Worm (Caenorhabditis elegans) whole organism, L1 larva: ENCODE measurements around the gene K12B6.9.

Experiments used
- C04F5.9 ChIP-seq: sonication (generic microtip); optimal IDR thresholded peaks from 2 replicates; lab custom pipeline; 2016; ENCODE audit warnings: missing genetic modification characterization, missing compliant biosample characterization
- alr-1 ChIP-seq: fragments of 200-800 bp; sonication (Bioruptor generic); optimal IDR thresholded peaks from 2 replicates; lab custom pipeline; 2018; ENCODE audit warnings: borderline replicate concordance, mild to moderate bottlenecking, missing genetic modification characterization, missing compliant biosample characterization
- ama-1 ChIP-seq: fragments of 150-350 bp; optimal IDR thresholded peaks from 2 replicates; lab custom pipeline; 2014
- ceh-63 ChIP-seq: fragments of 200-800 bp; sonication (Bioruptor generic); optimal IDR thresholded peaks from 2 replicates; lab custom pipeline; 2018; ENCODE audit warnings: mild to moderate bottlenecking, missing genetic modification characterization, missing compliant biosample characterization
- ceh-88 ChIP-seq: fragments of 200-800 bp; sonication (Bioruptor generic); IDR thresholded peaks from 2 replicates; pipeline ENCODE4 v1.3.6; 2022; ENCODE audit warnings: missing genetic modification characterization, missing compliant biosample characterization
- ceh-90 ChIP-seq: sonication (generic microtip); optimal IDR thresholded peaks from 2 replicates; lab custom pipeline; 2016; ENCODE audit warnings: missing genetic modification characterization, missing compliant biosample characterization
- ces-1 ChIP-seq: fragments of 150-350 bp; optimal IDR thresholded peaks from 2 replicates; lab custom pipeline; 2014; ENCODE audit warnings: missing biosample characterization, missing genetic modification reagents, missing genetic modification characterization
- dsc-1 ChIP-seq: sonication (generic microtip); optimal IDR thresholded peaks from 2 replicates; lab custom pipeline; 2016; ENCODE audit warnings: mild to moderate bottlenecking, missing genetic modification characterization, missing compliant biosample characterization
- efl-1 ChIP-seq, 4 experiments: fragments of 150-350 bp; optimal IDR thresholded peaks in 3 of 4; peaks in 1 of 4; 1 replicate in 1 of 4; 2 replicates in 3 of 4; lab custom pipeline; 2014; ENCODE audit warnings: missing biosample characterization in 2 of 4, missing genetic modification characterization in 2 of 4, missing genetic modification reagents in 2 of 4
- efl-3 ChIP-seq: fragments of 200-800 bp; sonication (Bioruptor generic); optimal IDR thresholded peaks from 2 replicates; lab custom pipeline; 2018; ENCODE audit warnings: mild to moderate bottlenecking, missing genetic modification characterization, missing compliant biosample characterization
- egl-13 ChIP-seq: sonication (generic microtip); optimal IDR thresholded peaks from 2 replicates; lab custom pipeline; 2016; ENCODE audit warnings: missing genotype, missing genetic modification reagents, missing genetic modification characterization, missing compliant biosample characterization
- egl-27 ChIP-seq, 2 experiments: fragments of 150-350 bp in 1 of 2; sonication (generic microtip); optimal IDR thresholded peaks; 3 replicates each; lab custom pipeline; 2017 to 2018; ENCODE audit warnings: missing biosample characterization in 2 of 2, missing genetic modification characterization in 2 of 2, missing genetic modification reagents in 2 of 2
- elt-2 ChIP-seq: sonication (generic microtip); optimal IDR thresholded peaks from 2 replicates; lab custom pipeline; 2016; ENCODE audit warnings: missing genetic modification characterization, mild to moderate bottlenecking, inconsistent platforms, missing compliant biosample characterization, missing genetic modification reagents
- ets-5 ChIP-seq: fragments of 200-800 bp; sonication (Bioruptor generic); IDR thresholded peaks from 2 replicates; pipeline ENCODE4 v1.3.6; 2022; ENCODE audit warnings: missing genetic modification characterization, missing compliant biosample characterization
- fkh-4 ChIP-seq: sonication (generic microtip); optimal IDR thresholded peaks from 2 replicates; lab custom pipeline; 2016; ENCODE audit warnings: missing compliant biosample characterization, missing genetic modification characterization, borderline replicate concordance
- grh-1 ChIP-seq: fragments of 200-800 bp; sonication (Bioruptor generic); IDR thresholded peaks from 2 replicates; pipeline ENCODE4 v1.3.6; 2022; ENCODE audit warnings: missing genetic modification reagents, missing genetic modification characterization, missing compliant biosample characterization
- hlh-17 ChIP-seq: fragments of 200-800 bp; sonication (Bioruptor generic); optimal IDR thresholded peaks from 2 replicates; lab custom pipeline; 2018; ENCODE audit warnings: missing genetic modification characterization, mild to moderate bottlenecking, missing compliant biosample characterization, moderate library complexity, borderline replicate concordance
- hpl-2 ChIP-seq: fragments of 150-350 bp; optimal IDR thresholded peaks from 2 replicates; lab custom pipeline; 2014; ENCODE audit warnings: missing biosample characterization, missing genetic modification reagents, missing genetic modification characterization
- isw-1 ChIP-seq: fragments of 200-800 bp; sonication (Bioruptor generic); IDR thresholded peaks from 2 replicates; pipeline ENCODE4 v1.3.6; 2022; ENCODE audit warnings: missing genetic modification characterization, missing compliant biosample characterization
- lin-13 ChIP-seq: fragments of 150-350 bp; optimal IDR thresholded peaks from 2 replicates; lab custom pipeline; 2014; ENCODE audit warnings: missing biosample characterization, missing genetic modification reagents, missing genetic modification characterization
- lin-35 ChIP-seq, 2 experiments: fragments of 150-350 bp; optimal IDR thresholded peaks; 2 replicates each; lab custom pipeline; 2014; ENCODE audit warnings: missing biosample characterization in 2 of 2, missing genetic modification characterization in 2 of 2, missing genetic modification reagents in 2 of 2
- lir-3 ChIP-seq: sonication (generic microtip); optimal IDR thresholded peaks from 2 replicates; lab custom pipeline; 2016; ENCODE audit warnings: mild to moderate bottlenecking, missing genetic modification characterization, moderate library complexity, missing compliant biosample characterization; ENCODE audit not compliant: poor library complexity
- lsy-2 ChIP-seq, 2 experiments: fragments of 150-350 bp; optimal IDR thresholded peaks; 2 replicates each; lab custom pipeline; 2014; ENCODE audit warnings: missing biosample characterization in 2 of 2, missing genetic modification characterization in 2 of 2
- mef-2 ChIP-seq: fragments of 150-350 bp; optimal IDR thresholded peaks from 2 replicates; lab custom pipeline; 2014; ENCODE audit warnings: missing biosample characterization, missing genetic modification characterization
- mep-1 ChIP-seq: fragments of 150-350 bp; optimal IDR thresholded peaks from 2 replicates; lab custom pipeline; 2014; ENCODE audit warnings: missing biosample characterization, missing genetic modification characterization
- nhr-19 ChIP-seq: fragments of 200-800 bp; sonication (Bioruptor generic); conservative IDR thresholded peaks from 2 replicates; pipeline ENCODE4 v1.3.6; 2022; ENCODE audit warnings: missing genetic modification characterization, missing compliant biosample characterization
- nhr-20 ChIP-seq: sonication (generic microtip); optimal IDR thresholded peaks from 2 replicates; lab custom pipeline; 2016; ENCODE audit warnings: mild to moderate bottlenecking, missing genetic modification characterization, missing compliant biosample characterization
- nhr-237 ChIP-seq: fragments of 150-350 bp; optimal IDR thresholded peaks from 2 replicates; lab custom pipeline; 2014; ENCODE audit warnings: missing biosample characterization, missing genetic modification characterization
- nhr-47 ChIP-seq: sonication (generic microtip); optimal IDR thresholded peaks from 2 replicates; lab custom pipeline; 2016; ENCODE audit warnings: mild to moderate bottlenecking, missing genetic modification characterization, moderate library complexity, missing compliant biosample characterization
- nhr-71 ChIP-seq: sonication (generic microtip); optimal IDR thresholded peaks from 2 replicates; lab custom pipeline; 2016; ENCODE audit warnings: mild to moderate bottlenecking, missing genetic modification characterization, moderate library complexity, missing compliant biosample characterization
- nhr-76 ChIP-seq: sonication (generic microtip); optimal IDR thresholded peaks from 2 replicates; lab custom pipeline; 2017; ENCODE audit warnings: missing biosample characterization, missing genetic modification characterization
- nhr-84 ChIP-seq: sonication (generic microtip); optimal IDR thresholded peaks from 2 replicates; lab custom pipeline; 2017; ENCODE audit warnings: missing biosample characterization, missing genetic modification characterization
- nhr-90 ChIP-seq: sonication (generic microtip); optimal IDR thresholded peaks from 2 replicates; lab custom pipeline; 2016; ENCODE audit warnings: mild to moderate bottlenecking, missing genetic modification characterization, missing compliant biosample characterization; ENCODE audit not compliant: poor library complexity
- pag-3 ChIP-seq: sonication (generic microtip); optimal IDR thresholded peaks from 2 replicates; lab custom pipeline; 2017; ENCODE audit warnings: missing genetic modification characterization, mild to moderate bottlenecking, missing compliant biosample characterization, antibody characterized with exemption, borderline replicate concordance; ENCODE audit not compliant: insufficient read depth
- pax-3 ChIP-seq: fragments of 200-800 bp; sonication (Bioruptor generic); optimal IDR thresholded peaks from 2 replicates; lab custom pipeline; 2018; ENCODE audit warnings: mild to moderate bottlenecking, missing genetic modification characterization, moderate library complexity, missing compliant biosample characterization
- rnt-1 ChIP-seq: sonication (generic microtip); optimal IDR thresholded peaks from 2 replicates; lab custom pipeline; 2016; ENCODE audit warnings: mild to moderate bottlenecking, missing genetic modification characterization, moderate library complexity, missing compliant biosample characterization
- skn-1 ChIP-seq: fragments of 150-350 bp; optimal IDR thresholded peaks from 2 replicates; lab custom pipeline; 2014; ENCODE audit warnings: missing biosample characterization, missing genetic modification characterization
- snu-23 ChIP-seq: sonication (generic microtip); optimal IDR thresholded peaks from 2 replicates; lab custom pipeline; 2016; ENCODE audit warnings: missing genetic modification characterization, missing compliant biosample characterization
- sox-4 ChIP-seq: sonication (generic microtip); optimal IDR thresholded peaks from 2 replicates; lab custom pipeline; 2016; ENCODE audit warnings: missing genetic modification characterization, missing compliant biosample characterization
- swsn-7 ChIP-seq: sonication (generic microtip); optimal IDR thresholded peaks from 2 replicates; lab custom pipeline; 2016; ENCODE audit warnings: missing genetic modification characterization, missing compliant biosample characterization
- unc-30 ChIP-seq: sonication (generic microtip); optimal IDR thresholded peaks from 2 replicates; lab custom pipeline; 2017; ENCODE audit warnings: missing biosample characterization, missing genetic modification characterization
- unc-62 ChIP-seq: fragments of 150-350 bp; optimal IDR thresholded peaks from 2 replicates; lab custom pipeline; 2014; ENCODE audit warnings: missing biosample characterization, missing genetic modification reagents, missing genetic modification characterization
- unc-98 ChIP-seq: fragments of 200-800 bp; sonication (Bioruptor generic); IDR thresholded peaks from 2 replicates; pipeline ENCODE4 v1.3.6; 2022; ENCODE audit warnings: missing genetic modification characterization, missing compliant biosample characterization
- vab-15 ChIP-seq: sonication (generic microtip); optimal IDR thresholded peaks from 2 replicates; lab custom pipeline; 2017; ENCODE audit warnings: missing genotype, mild to moderate bottlenecking, missing genetic modification characterization, missing compliant biosample characterization
- xbp-1 ChIP-seq: sonication (generic microtip); optimal IDR thresholded peaks from 2 replicates; lab custom pipeline; 2016; ENCODE audit warnings: missing genetic modification characterization, missing compliant biosample characterization
- ztf-11 ChIP-seq, 2 experiments: sonication (generic microtip); optimal IDR thresholded peaks; 2 replicates each; lab custom pipeline; 2016 to 2017; ENCODE audit warnings: missing genetic modification characterization in 2 of 2, missing biosample characterization in 1 of 2, missing compliant biosample characterization in 1 of 2
- ztf-4 ChIP-seq: fragments of 150-350 bp; optimal IDR thresholded peaks from 2 replicates; lab custom pipeline; 2014; ENCODE audit warnings: missing biosample characterization, missing genetic modification characterization

The K12B6.9 gene

DNA sequence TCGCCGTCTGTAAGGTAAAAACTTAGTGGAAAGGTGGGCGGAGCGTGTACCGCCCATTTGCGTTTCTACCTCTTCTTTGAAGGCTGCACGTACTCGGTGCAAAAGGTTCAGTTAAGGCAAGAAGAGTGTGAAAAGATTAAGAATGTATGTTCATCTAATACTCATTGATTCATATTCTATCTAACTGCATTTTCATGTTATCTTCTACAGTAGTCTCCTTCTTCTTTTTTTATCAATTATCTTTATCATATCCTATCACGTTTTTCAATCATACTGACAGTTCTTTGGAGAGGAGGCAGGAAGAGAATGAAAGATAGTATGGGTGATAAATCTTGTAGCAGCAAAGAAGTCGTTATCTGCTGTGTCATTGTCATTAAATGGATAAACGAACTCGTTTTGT lies 45.1 kb downstream of the K12B6.9 start (continued):
- TF ChIP-seq snu-23 (GFP tag; lab: Kevin White, UChicago) = peak; percentile 59
- TF ChIP-seq mef-2 (tag; lab: Kevin White, UChicago) = no peak
- TF ChIP-seq lin-13 (GFP tag; lab: Kevin White, UChicago) = peak; percentile 2
- no peak for TF ChIP-seq pax-3 (tag; lab: Kevin White, UChicago)
- TF ChIP-seq ceh-63 (GFP tag; lab: Kevin White, UChicago) = no peak
- TF ChIP-seq nhr-237 = no peak
- no peak for TF ChIP-seq dsc-1 (tag; lab: Kevin White, UChicago)
- no peak for TF ChIP-seq rnt-1
- TF ChIP-seq efl-1 (optimal IDR thresholded peaks at IDR 0.05; lab: Kevin White, UChicago) = peak in 1 of 2 experiments; percentile 7
- TF ChIP-seq efl-1 (GFP tag; optimal IDR thresholded peaks at IDR 0.05 in 1 of 2; lab: Kevin White, UChicago) = no peak
- no peak for TF ChIP-seq alr-1 (tag; lab: Kevin White, UChicago)
- peak; percentile 47; the same call in 1 of the 2 replicates for TF ChIP-seq grh-1 (GFP tag; lab: Robert Waterston, UW)
- no peak for TF ChIP-seq ama-1 (lab: Kevin White, UChicago)
- no peak for TF ChIP-seq skn-1 (tag; lab: Kevin White, UChicago)
- no peak for TF ChIP-seq unc-98 (GFP tag; lab: Robert Waterston, UW)
- peak in 1 of 2 experiments; percentile 61 for TF ChIP-seq egl-27 (tag; optimal IDR thresholded peaks at IDR 0.05; lab: Kevin White, UChicago)
- TF ChIP-seq efl-3 (GFP tag; lab: Kevin White, UChicago) = no peak
- peak; percentile 21 for TF ChIP-seq lir-3 (tag; lab: Kevin White, UChicago)
- no peak for TF ChIP-seq ceh-88 (GFP tag; lab: Robert Waterston, UW)

ce11 chrV:6246454-6246981 lies 45.9 kb downstream of the K12B6.9 start, which contains the start of gene dmd-7:
Gene dmd-7 (plus strand): TSS chrV:6246931.
- TF ChIP-seq elt-2 (tag; lab: Kevin White, UChicago) (peak; percentile 51), unc-98 (GFP tag; lab: Robert Waterston, UW) (no peak), snu-23 (GFP tag; lab: Kevin White, UChicago) (peak; percentile 95), pag-3 (tag; lab: Kevin White, UChicago) (no peak), egl-13 (peak; percentile 53), fkh-4 (tag; lab: Kevin White, UChicago) (no peak), sox-4 (tag; lab: Kevin White, UChicago) (peak; percentile 90), lsy-2 (tag; optimal IDR thresholded peaks at IDR 0.05; lab: Kevin White, UChicago) (peak; percentile 82 to 84), dsc-1 (tag; lab: Kevin White, UChicago) (peak; percentile 71), ztf-11 (tag; optimal IDR thresholded peaks at IDR 0.05; lab: Kevin White, UChicago) (peak in 1 of 2 experiments; percentile 48), nhr-19 (GFP tag; lab: Robert Waterston, UW) (peak; percentile 91), hpl-2 (GFP tag; lab: Kevin White, UChicago) (peak; percentile 18), ceh-88 (GFP tag; lab: Robert Waterston, UW) (peak; percentile 60; the same call in 1 of the 2 replicates), ceh-90 (no peak), hlh-17 (no peak), nhr-90 (tag; lab: Kevin White, UChicago) (peak; percentile 91), efl-1 (optimal IDR thresholded peaks at IDR 0.05; lab: Kevin White, UChicago) (peak; percentile 62 to 66), efl-1 (GFP tag; optimal IDR thresholded peaks at IDR 0.05 in 1 of 2; lab: Kevin White, UChicago) (peak; percentile 36 to 95), isw-1 (GFP tag; lab: Robert Waterston, UW) (peak; percentile 61), mep-1 (tag; lab: Kevin White, UChicago) (peak; percentile 86), alr-1 (tag; lab: Kevin White, UChicago) (no peak), swsn-7 (peak; percentile 86), unc-30 (tag; lab: Kevin White, UChicago) (no peak), xbp-1 (tag; lab: Kevin White, UChicago) (peak; percentile 86), nhr-84 (tag; lab: Kevin White, UChicago) (no peak), ces-1 (no peak), lin-35 (GFP tag; optimal IDR thresholded peaks at IDR 0.05; lab: Kevin White, UChicago) (peak; percentile 71 to 75), ztf-4 (tag; lab: Kevin White, UChicago) (peak; percentile 86), unc-62 (GFP tag; lab: Kevin White, UChicago) (no peak), nhr-47 (tag; lab: Kevin White, UChicago) (peak; percentile 91), nhr-20 (tag; lab: Kevin White, UChicago) (peak; percentile 99), nhr-76 (tag; lab: Kevin White, UChicago) (peak; percentile 58), rnt-1 (peak; percentile 84), nhr-71 (peak; percentile 97), C04F5.9 (tag; lab: Kevin White, UChicago) (peak; percentile 4), vab-15 (tag; lab: Kevin White, UChicago) (no peak), ets-5 (GFP tag; lab: Robert Waterston, UW) (no peak), grh-1 (GFP tag; lab: Robert Waterston, UW) (peak; percentile 91)
